Worm (Caenorhabditis elegans): Measurements from ENCODE around the gene hsd-3.

DNA sequence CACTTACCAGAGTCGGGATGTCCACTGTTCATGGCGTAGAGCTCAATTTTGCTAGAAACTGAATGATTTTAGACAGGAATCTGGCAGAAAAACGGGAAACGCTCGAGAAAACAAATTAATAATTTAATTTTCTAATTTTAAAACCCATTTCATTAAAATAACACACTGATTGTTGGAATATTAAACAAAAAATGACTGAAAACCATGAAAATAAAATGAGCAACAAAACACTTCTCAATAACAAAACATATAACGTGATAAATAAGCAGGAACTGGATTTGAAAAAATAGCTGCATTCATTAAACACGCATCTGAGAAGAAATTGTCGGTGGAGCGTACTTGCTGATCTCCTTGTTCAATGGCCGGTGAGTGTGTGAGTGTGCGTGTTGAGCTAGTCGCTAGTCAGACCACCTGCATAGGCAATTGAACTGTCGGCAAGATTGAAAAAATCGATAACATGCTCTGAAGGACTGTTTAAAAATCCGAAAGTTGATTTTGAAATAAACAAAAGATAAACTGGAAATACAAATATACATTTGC is 11.5 kb upstream of the hsd-3 start, which contains the start of gene ZC8.6:
- TF ChIP-seq flt-1 (GFP tag; IDR thresholded peaks at IDR 0.05) = no peak
- no peak for TF ChIP-seq T22C8.4 (GFP tag; IDR thresholded peaks at IDR 0.05)
- no peak for TF ChIP-seq klf-2 (GFP tag; conservative IDR thresholded peaks at IDR 0.05)
- no peak for TF ChIP-seq cog-1 (tag; optimal IDR thresholded peaks at IDR 0.05)

All from whole organism, midembryonic.